Worm (Caenorhabditis elegans) whole organism, early embryonic: ENCODE measurements around the gene enu-3.2.
"Not testable (repeated sequence)": the region's sequence is repeated elsewhere in the genome, so short reads cannot be mapped to it uniquely, and the experiment has no call there.

Experiments
- ama-1 ChIP-seq: fragments of 150-350 bp; optimal IDR thresholded peaks from 2 replicates; lab custom pipeline; 2014
- hmg-4 ChIP-seq: fragments of 200-800 bp; sonication (Bioruptor generic); optimal IDR thresholded peaks from 2 replicates; lab custom pipeline; 2018; ENCODE audit warnings: mild to moderate bottlenecking, missing genetic modification characterization, missing compliant biosample characterization
- hnd-1 ChIP-seq: sonication (generic microtip); optimal IDR thresholded peaks from 2 replicates; lab custom pipeline; 2016; ENCODE audit warnings: missing genetic modification characterization, missing compliant biosample characterization
- tbx-11 ChIP-seq: fragments of 200-800 bp; sonication (Bioruptor generic); IDR thresholded peaks from 2 replicates; pipeline ENCODE4 v1.3.6; 2022; ENCODE audit warnings: missing genetic modification characterization, missing compliant biosample characterization

ce11 chrIII:4781937-4782576, 3.0 kb downstream of the enu-3.2 start, which contains the start of the genes gex-5 and C38D4.10:
- not testable (repeated sequence) for TF ChIP-seq ama-1 (lab: Kevin White, UChicago); hmg-4 (GFP tag; lab: Kevin White, UChicago); tbx-11; hnd-1 (tag; lab: Kevin White, UChicago)
